ENCODE assay signal across 4 fruit fly cellular contexts in genomic region chr3R:6818904-6819595, dm6.
TF ChIP-seq lines count a peak whose summit lies in the region.

No protein-coding gene starts in this region.

- peak; percentile 32 for TF ChIP-seq CTCF in whole organism, embryonic (GFP tag; optimal IDR thresholded peaks at IDR 0.05; lab: Kevin White, UChicago)

TF ChIP-seq in whole organism, embryonic, 481 proteins besides CTCF, POLR2A, EP300 and RAD21 (continues in another document):
- TF ChIP-seq wor (GFP tag; IDR thresholded peaks at IDR 0.05; lab: Robert Waterston, UW) (no peak), CG9876 (GFP tag; optimal IDR thresholded peaks at IDR 0.05; lab: Kevin White, UChicago) (no peak), CG7357 (GFP tag; IDR thresholded peaks at IDR 0.05; lab: Robert Waterston, UW) (no peak), CG4730 (GFP tag; IDR thresholded peaks at IDR 0.05; lab: Robert Waterston, UW) (no peak), sc (optimal IDR thresholded peaks at IDR 0.05; lab: Kevin White, UChicago) (no peak), sc (GFP tag; optimal IDR thresholded peaks at IDR 0.05; lab: Kevin White, UChicago) (no peak), CG4820 (GFP tag; optimal IDR thresholded peaks at IDR 0.05; lab: Kevin White, UChicago) (no peak), zen (tag; optimal IDR thresholded peaks at IDR 0.05; lab: Kevin White, UChicago) (no peak), tin (GFP tag; optimal IDR thresholded peaks at IDR 0.05; lab: Kevin White, UChicago) (no peak), CG17829 (tag; optimal IDR thresholded peaks at IDR 0.05; lab: Kevin White, UChicago) (no peak), CG9609 (GFP tag; optimal IDR thresholded peaks at IDR 0.05; lab: Kevin White, UChicago) (no peak), cad (GFP tag; optimal IDR thresholded peaks at IDR 0.05; lab: Kevin White, UChicago) (no peak), Dip3 (GFP tag; optimal IDR thresholded peaks at IDR 0.05; lab: Kevin White, UChicago) (no peak), trem (tag; optimal IDR thresholded peaks at IDR 0.05; lab: Kevin White, UChicago) (peak; percentile 12), CG11723 (GFP tag; optimal IDR thresholded peaks at IDR 0.05; lab: Kevin White, UChicago) (no peak), CG7987 (GFP tag; optimal IDR thresholded peaks at IDR 0.05; lab: Kevin White, UChicago) (no peak), ro (GFP tag; IDR thresholded peaks at IDR 0.05; lab: Robert Waterston, UW) (0 out of 2 replicates have a peak, but pooled peaks have one; percentile 2), chm (GFP tag; IDR thresholded peaks at IDR 0.05; lab: Robert Waterston, UW) (no peak), CG10565 (GFP tag; optimal IDR thresholded peaks at IDR 0.05; lab: Kevin White, UChicago) (no peak), Lhr (GFP tag; optimal IDR thresholded peaks at IDR 0.05; lab: Kevin White, UChicago) (no peak), Ada2b (GFP tag; IDR thresholded peaks at IDR 0.05; lab: Robert Waterston, UW) (no peak), GATAe (GFP tag; conservative IDR thresholded peaks at IDR 0.05; lab: Robert Waterston, UW) (no peak), CG32532 (GFP tag; IDR thresholded peaks at IDR 0.05; lab: Robert Waterston, UW) (no peak), kni (GFP tag; optimal IDR thresholded peaks at IDR 0.05; lab: Kevin White, UChicago) (no peak)

TF ChIP-seq in whole organism, prepupa, 60 proteins besides CTCF, POLR2A, EP300 and RAD21:
- TF ChIP-seq Blimp-1 (GFP tag; optimal IDR thresholded peaks at IDR 0.05; lab: Kevin White, UChicago) (peak; percentile 2), Eip78C (GFP tag; lab: Kevin White, UChicago) (peak; percentile 51), CG15336 (GFP tag; IDR thresholded peaks at IDR 0.05; lab: Robert Waterston, UW) (no peak), Eip75B (GFP tag; optimal IDR thresholded peaks at IDR 0.05; lab: Kevin White, UChicago) (no peak), svp (GFP tag; lab: Kevin White, UChicago) (peak; percentile 36), CG4318 (GFP tag; optimal IDR thresholded peaks at IDR 0.05; lab: Kevin White, UChicago) (no peak), CG11294 (GFP tag; IDR thresholded peaks at IDR 0.05; lab: Robert Waterston, UW) (no peak), CG11762 (GFP tag; optimal IDR thresholded peaks at IDR 0.05; lab: Kevin White, UChicago; ENCODE audit: insufficient read depth) (no peak), Sox102F (GFP tag; optimal IDR thresholded peaks at IDR 0.05; lab: Kevin White, UChicago) (no peak), CG7368 (GFP tag; optimal IDR thresholded peaks at IDR 0.05; lab: Kevin White, UChicago) (no peak), fkh (GFP tag; optimal IDR thresholded peaks at IDR 0.05; lab: Kevin White, UChicago) (peak; percentile 22)
TF ChIP-seq in whole organism, prepupa: peak in this region for 4.

TF ChIP-seq in whole organism, pupa, 21 proteins besides CTCF, POLR2A, EP300 and RAD21:
- no peak; the same call in 1 of the 2 replicates for TF ChIP-seq CG32121 (GFP tag; IDR thresholded peaks at IDR 0.05; lab: Robert Waterston, UW)
- peak; percentile 62 for TF ChIP-seq D1 (tag; optimal IDR thresholded peaks at IDR 0.05; lab: Kevin White, UChicago)
- no peak; the same call in 1 of the 2 replicates for TF ChIP-seq Ets98B (GFP tag; IDR thresholded peaks at IDR 0.05; lab: Robert Waterston, UW)
- TF ChIP-seq CG14655 (GFP tag; optimal IDR thresholded peaks at IDR 0.05; lab: Kevin White, UChicago) = peak; percentile 7
- TF ChIP-seq CG12605 (GFP tag; IDR thresholded peaks at IDR 0.05; lab: Robert Waterston, UW) = no peak
- TF ChIP-seq EcR (GFP tag; optimal IDR thresholded peaks at IDR 0.05; lab: Kevin White, UChicago) = no peak
- TF ChIP-seq CG17806 (tag; optimal IDR thresholded peaks at IDR 0.05; lab: Kevin White, UChicago) = no peak
- TF ChIP-seq CG15710 (tag; optimal IDR thresholded peaks at IDR 0.05; lab: Kevin White, UChicago) = no peak
- TF ChIP-seq rn (GFP tag; IDR thresholded peaks at IDR 0.05; lab: Robert Waterston, UW) = no peak
- no peak for TF ChIP-seq Snoo (tag; optimal IDR thresholded peaks at IDR 0.05; lab: Kevin White, UChicago)
- TF ChIP-seq CG9948 (tag; optimal IDR thresholded peaks at IDR 0.05; lab: Kevin White, UChicago) = no peak
- TF ChIP-seq gl (tag; optimal IDR thresholded peaks at IDR 0.05; lab: Kevin White, UChicago) = no peak
- no peak for TF ChIP-seq CG34367 (tag; optimal IDR thresholded peaks at IDR 0.05; lab: Kevin White, UChicago)

TF ChIP-seq in whole organism, wandering third instar larva, 38 proteins besides CTCF, POLR2A, EP300 and RAD21:
- TF ChIP-seq ey (GFP tag; optimal IDR thresholded peaks at IDR 0.05; lab: Kevin White, UChicago) (no peak), dsf (GFP tag; optimal IDR thresholded peaks at IDR 0.05; lab: Kevin White, UChicago; ENCODE audit: borderline replicate concordance) (no peak), fru (GFP tag; optimal IDR thresholded peaks at IDR 0.05; lab: Kevin White, UChicago) (no peak), Hnf4 (GFP tag; optimal IDR thresholded peaks at IDR 0.05; lab: Kevin White, UChicago) (no peak), HLH106 (tag; optimal IDR thresholded peaks at IDR 0.05; lab: Kevin White, UChicago) (no peak), h (GFP tag; optimal IDR thresholded peaks at IDR 0.05; lab: Kevin White, UChicago) (no peak), tai (GFP tag; optimal IDR thresholded peaks at IDR 0.05; lab: Kevin White, UChicago) (no peak), brk (GFP tag; optimal IDR thresholded peaks at IDR 0.05; lab: Kevin White, UChicago) (peak; percentile 20), CrebA (GFP tag; optimal IDR thresholded peaks at IDR 0.05; lab: Kevin White, UChicago; ENCODE audit: borderline replicate concordance) (no peak), sage (GFP tag; optimal IDR thresholded peaks at IDR 0.05; lab: Kevin White, UChicago) (no peak), rgr (GFP tag; optimal IDR thresholded peaks at IDR 0.05; lab: Kevin White, UChicago) (no peak), br (GFP tag; optimal IDR thresholded peaks at IDR 0.05; lab: Kevin White, UChicago) (no peak), Vsx2 (GFP tag; optimal IDR thresholded peaks at IDR 0.05; lab: Kevin White, UChicago; ENCODE audit: partially characterized antibody) (peak; percentile 1), N (GFP tag; optimal IDR thresholded peaks at IDR 0.05; lab: Kevin White, UChicago) (peak; percentile 47), Abd-B (GFP tag; optimal IDR thresholded peaks at IDR 0.05; lab: Kevin White, UChicago) (no peak)
TF ChIP-seq in whole organism, wandering third instar larva: peak in this region for 3.

Comparison
In these comparisons a context has a peak if more than half of its experiments do, and no peak if none do; other contexts are left out.
1. Of the 7 proteins assayed by ChIP-seq in both whole organism, embryonic and whole organism, prepupa: peak only in whole organism, embryonic: none; only in whole organism, prepupa: Blimp-1; in both: none; in neither: 6.